Fruit fly (Drosophila melanogaster): Measurements from ENCODE around the gene CG6254.
A peak's percentile ranks its signal among the peaks of the same experiment; 100 is the strongest.

The CG6254 gene

DNA sequence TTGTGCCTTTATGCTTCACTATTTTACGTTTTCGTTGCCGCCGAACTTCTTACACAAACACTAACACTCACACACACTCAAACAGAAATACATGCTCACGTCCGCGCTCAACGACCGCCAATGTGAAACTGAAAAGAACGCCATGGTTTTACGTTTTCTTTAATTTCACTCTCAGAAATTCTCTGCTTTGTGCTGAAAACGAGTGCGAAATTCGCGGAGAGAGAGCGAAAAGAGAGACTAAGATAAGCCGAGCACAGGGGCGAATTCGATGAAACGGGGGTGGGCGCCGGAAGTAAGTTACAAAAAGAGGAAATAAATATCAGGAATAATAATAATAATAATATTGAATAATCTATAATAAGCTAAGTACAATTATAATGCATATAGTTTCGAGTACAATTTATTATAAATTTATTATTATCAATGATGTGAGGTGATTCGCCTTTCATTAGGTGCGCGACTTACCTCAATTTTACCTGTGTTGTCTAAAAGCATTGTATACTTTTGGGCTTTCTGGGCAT is 9.3 kb upstream of the CG6254 start, which contains the start of gene Best1:
Gene Best1 (minus strand): TSS at position 132 of the 521 bp plus-strand sequence.
- peak; percentile 53 for TF ChIP-seq toe (GFP tag; optimal IDR thresholded peaks at IDR 0.05)
- TF ChIP-seq Crg-1 (GFP tag; optimal IDR thresholded peaks at IDR 0.05): peak; percentile 67
- TF ChIP-seq kay (GFP tag; ENCODE audit: borderline replicate concordance): no peak
- peak; percentile 62 for TF ChIP-seq tj (GFP tag; optimal IDR thresholded peaks at IDR 0.05)
- TF ChIP-seq cnc (optimal IDR thresholded peaks at IDR 0.05): no peak
- peak; percentile 92 for TF ChIP-seq CG12768 (GFP tag; optimal IDR thresholded peaks at IDR 0.05)
- TF ChIP-seq cic (GFP tag; optimal IDR thresholded peaks at IDR 0.05): peak; percentile 64
- peak; percentile 96 for TF ChIP-seq bab1 (GFP tag; optimal IDR thresholded peaks at IDR 0.05)
- peak; percentile 94 for TF ChIP-seq CG11617 (GFP tag; optimal IDR thresholded peaks at IDR 0.05)
- peak; percentile 76 for TF ChIP-seq ovo (GFP tag; optimal IDR thresholded peaks at IDR 0.05)
- peak; percentile 63 for TF ChIP-seq CG1620 (GFP tag; optimal IDR thresholded peaks at IDR 0.05)
- peak; percentile 93 for TF ChIP-seq CG33017 (tag; optimal IDR thresholded peaks at IDR 0.05)
- peak; percentile 96 for TF ChIP-seq CG7101 (tag; optimal IDR thresholded peaks at IDR 0.05)
- peak; percentile 68 for TF ChIP-seq Hr96 (GFP tag; optimal IDR thresholded peaks at IDR 0.05)
- TF ChIP-seq CG14711 (tag; optimal IDR thresholded peaks at IDR 0.05): peak; percentile 90
- peak; percentile 87 for TF ChIP-seq Mnt (GFP tag; optimal IDR thresholded peaks at IDR 0.05)
- peak; percentile 87 for TF ChIP-seq CG7045 (GFP tag; optimal IDR thresholded peaks at IDR 0.05)
- peak; percentile 65 for TF ChIP-seq CG5204 (GFP tag; optimal IDR thresholded peaks at IDR 0.05)
- TF ChIP-seq pad (GFP tag; optimal IDR thresholded peaks at IDR 0.05): peak; percentile 83
- peak; percentile 69 for TF ChIP-seq Clk (GFP tag; optimal IDR thresholded peaks at IDR 0.05)

DNA sequence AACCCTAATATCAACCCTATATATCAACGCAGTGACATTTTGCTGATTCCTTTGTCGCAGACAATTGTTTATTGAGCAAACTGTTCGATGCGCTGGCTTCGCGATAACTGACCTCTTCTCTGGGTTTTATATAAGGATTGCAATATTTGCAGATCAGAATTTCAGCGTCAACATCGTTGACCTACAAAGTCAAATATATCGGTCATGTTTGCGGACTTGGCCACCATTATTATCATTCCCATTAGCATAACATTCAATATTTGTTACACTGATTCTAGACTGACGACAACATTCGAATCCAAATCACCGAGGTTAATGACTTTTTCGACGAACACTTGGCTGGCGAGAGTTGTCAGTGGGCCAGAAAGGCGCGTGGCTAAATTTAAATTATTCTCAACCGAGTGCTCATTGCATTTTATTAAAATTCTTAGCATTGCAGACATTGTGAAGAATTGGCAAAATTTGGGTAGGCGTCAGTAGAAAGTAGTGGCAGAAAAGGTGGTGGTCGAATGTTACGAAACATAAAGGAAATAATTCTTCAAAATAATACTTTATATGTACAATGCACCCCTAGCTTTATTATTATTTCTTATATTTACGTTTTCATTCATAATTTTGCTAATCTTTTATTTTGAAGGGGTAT is 8.1 kb upstream of the CG6254 start:
- TF ChIP-seq Hr96 (GFP tag; optimal IDR thresholded peaks at IDR 0.05) (no peak), tj (GFP tag; optimal IDR thresholded peaks at IDR 0.05) (peak; percentile 66), kay (GFP tag; ENCODE audit: borderline replicate concordance) (peak; percentile 80), CG14711 (tag; optimal IDR thresholded peaks at IDR 0.05) (no peak)

DNA sequence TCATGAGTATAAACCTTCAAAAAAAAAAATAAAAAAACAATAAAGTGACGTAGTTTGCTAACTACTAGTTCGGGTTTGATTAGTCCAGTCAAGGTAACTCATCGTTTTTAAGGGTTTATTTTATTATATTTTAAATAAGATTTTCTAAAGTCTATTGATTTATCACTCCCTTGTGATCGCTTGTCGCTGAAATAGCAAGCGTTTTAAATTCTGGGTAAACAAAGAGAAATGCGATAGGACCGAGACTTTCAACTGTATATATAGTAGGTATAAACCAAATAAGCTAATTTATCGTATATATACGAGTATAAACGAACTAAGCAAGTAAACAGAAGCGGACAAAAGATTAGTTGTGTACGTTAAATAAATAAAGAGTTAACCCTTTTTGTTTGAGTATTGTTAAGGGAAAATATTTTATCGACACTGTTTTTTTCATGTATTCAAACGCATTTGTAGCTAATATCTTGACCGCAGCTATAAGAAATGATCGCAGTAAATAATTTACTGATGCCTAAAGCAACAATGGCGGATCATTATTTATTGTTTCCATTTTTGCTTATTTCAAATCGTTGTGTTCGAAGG is 7.4 kb upstream of the CG6254 start:
- peak; percentile 52 for TF ChIP-seq bab1 (GFP tag; optimal IDR thresholded peaks at IDR 0.05)
- peak; percentile 95 for TF ChIP-seq kay (GFP tag; ENCODE audit: borderline replicate concordance)
- TF ChIP-seq Clk (GFP tag; optimal IDR thresholded peaks at IDR 0.05): peak; percentile 56
- peak; percentile 65 for TF ChIP-seq cic (GFP tag; optimal IDR thresholded peaks at IDR 0.05)
- TF ChIP-seq CG12768 (GFP tag; optimal IDR thresholded peaks at IDR 0.05): peak; percentile 91
- peak; percentile 70 for TF ChIP-seq CG11617 (GFP tag; optimal IDR thresholded peaks at IDR 0.05)
- TF ChIP-seq CG7101 (tag; optimal IDR thresholded peaks at IDR 0.05): peak; percentile 87
- peak; percentile 70 for TF ChIP-seq toe (GFP tag; optimal IDR thresholded peaks at IDR 0.05)
- TF ChIP-seq CG14711 (tag; optimal IDR thresholded peaks at IDR 0.05): peak; percentile 72
- peak; percentile 78 for TF ChIP-seq ovo (GFP tag; optimal IDR thresholded peaks at IDR 0.05)
- TF ChIP-seq Mnt (GFP tag; optimal IDR thresholded peaks at IDR 0.05): peak; percentile 16
- no peak for TF ChIP-seq cnc (optimal IDR thresholded peaks at IDR 0.05)
- peak; percentile 92 for TF ChIP-seq Crg-1 (GFP tag; optimal IDR thresholded peaks at IDR 0.05)
- peak; percentile 86 for TF ChIP-seq CG7045 (GFP tag; optimal IDR thresholded peaks at IDR 0.05)
- TF ChIP-seq CG33017 (tag; optimal IDR thresholded peaks at IDR 0.05): peak; percentile 85
- peak; percentile 41 for TF ChIP-seq CG5204 (GFP tag; optimal IDR thresholded peaks at IDR 0.05)
- TF ChIP-seq tj (GFP tag; optimal IDR thresholded peaks at IDR 0.05): no peak
- peak; percentile 33 for TF ChIP-seq Hr96 (GFP tag; optimal IDR thresholded peaks at IDR 0.05)
- TF ChIP-seq CG1620 (GFP tag; optimal IDR thresholded peaks at IDR 0.05): peak; percentile 68
- TF ChIP-seq pad (GFP tag; optimal IDR thresholded peaks at IDR 0.05): peak; percentile 66

DNA sequence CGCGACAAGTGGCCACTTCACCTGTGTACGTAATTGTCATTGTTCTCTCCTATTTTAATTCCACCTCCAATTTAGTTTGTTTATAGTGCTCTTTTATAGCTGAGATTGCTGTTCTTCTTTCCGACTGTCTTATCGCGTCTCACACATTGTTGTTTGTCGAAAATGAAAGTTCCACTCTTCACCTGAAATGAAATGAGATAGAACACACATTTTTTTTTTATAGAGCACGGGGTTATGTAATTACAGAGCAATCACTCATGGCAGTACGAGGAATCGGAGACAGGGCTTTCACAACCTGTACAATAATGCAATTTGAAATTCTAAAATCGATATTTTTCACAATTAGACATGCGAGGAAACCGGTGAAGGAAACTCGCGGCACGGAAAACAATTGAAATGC is 6.1 kb upstream of the CG6254 start:
- TF ChIP-seq kay (GFP tag; ENCODE audit: borderline replicate concordance): peak; percentile 86
- TF ChIP-seq Crg-1 (GFP tag; optimal IDR thresholded peaks at IDR 0.05): no peak

DNA sequence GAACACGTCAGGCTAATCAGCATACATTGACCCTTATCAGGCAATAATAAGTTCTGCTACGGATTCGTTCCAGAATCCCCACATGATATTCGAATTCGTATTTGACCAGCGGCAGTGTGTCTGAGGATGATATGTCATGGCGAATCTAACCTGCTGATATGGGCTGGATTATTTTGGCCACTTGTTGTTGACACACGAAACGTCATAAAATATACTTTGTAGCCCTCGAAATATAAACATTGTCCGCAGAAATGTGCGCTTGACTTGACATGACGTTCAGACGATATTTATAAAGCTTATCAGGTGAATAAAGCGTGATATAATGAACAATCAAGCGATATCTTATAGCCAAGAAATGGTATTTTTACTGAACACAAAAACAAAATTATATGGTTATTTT is 5.2 kb upstream of the CG6254 start:
- TF ChIP-seq Mnt (GFP tag; optimal IDR thresholded peaks at IDR 0.05) (peak; percentile 43), CG33017 (tag; optimal IDR thresholded peaks at IDR 0.05) (no peak), CG7101 (tag; optimal IDR thresholded peaks at IDR 0.05) (peak; percentile 26), CG12768 (GFP tag; optimal IDR thresholded peaks at IDR 0.05) (peak; percentile 27), CG14711 (tag; optimal IDR thresholded peaks at IDR 0.05) (peak; percentile 16), toe (GFP tag; optimal IDR thresholded peaks at IDR 0.05) (no peak), cic (GFP tag; optimal IDR thresholded peaks at IDR 0.05) (peak; percentile 29), Hr96 (GFP tag; optimal IDR thresholded peaks at IDR 0.05) (peak; percentile 29), CG1620 (GFP tag; optimal IDR thresholded peaks at IDR 0.05) (no peak), kay (GFP tag; ENCODE audit: borderline replicate concordance) (peak; percentile 77), CG11617 (GFP tag; optimal IDR thresholded peaks at IDR 0.05) (peak; percentile 35)

DNA sequence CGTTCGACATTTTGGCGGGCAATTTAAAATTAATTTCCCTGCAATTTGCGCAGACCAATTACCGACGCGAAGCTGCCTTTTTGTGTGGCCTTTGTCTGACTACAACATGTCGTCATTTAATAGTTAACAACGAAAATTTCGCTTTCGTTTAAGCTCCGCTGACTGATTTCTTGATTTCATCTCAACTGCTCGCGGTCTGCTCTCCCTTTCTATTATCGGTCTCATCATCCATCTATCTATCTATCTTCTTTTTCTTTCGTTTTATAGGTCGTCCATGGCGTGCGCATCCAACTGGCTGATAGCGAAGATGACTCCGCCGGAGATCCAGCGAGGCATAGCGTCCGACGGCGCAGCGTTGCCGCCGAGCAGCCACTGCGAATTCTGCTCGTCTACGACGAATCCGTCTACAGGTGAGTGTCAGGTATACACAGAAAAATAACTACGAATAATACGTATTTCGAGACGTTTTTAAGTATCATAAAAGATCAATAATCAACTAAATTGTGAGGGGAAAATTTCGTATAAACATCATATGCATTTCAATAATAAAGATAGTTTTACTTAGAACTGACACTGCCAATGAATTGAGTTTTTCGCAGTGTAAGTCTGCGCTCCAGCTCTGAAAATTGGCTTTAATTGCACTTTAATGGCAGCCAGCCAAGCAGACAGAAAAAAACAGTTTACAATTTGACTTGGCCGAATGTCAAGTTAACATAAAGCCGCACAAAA is 7.0 kb downstream of the CG6254 start:
- no peak for TF ChIP-seq kay (GFP tag; ENCODE audit: borderline replicate concordance)
- no peak for TF ChIP-seq CG11617 (GFP tag; optimal IDR thresholded peaks at IDR 0.05)
- TF ChIP-seq CG12768 (GFP tag; optimal IDR thresholded peaks at IDR 0.05): no peak
- TF ChIP-seq Hr96 (GFP tag; optimal IDR thresholded peaks at IDR 0.05): no peak
- no peak for TF ChIP-seq bab1 (GFP tag; optimal IDR thresholded peaks at IDR 0.05)
- no peak for TF ChIP-seq Clk (GFP tag; optimal IDR thresholded peaks at IDR 0.05)
- no peak for TF ChIP-seq CG5204 (GFP tag; optimal IDR thresholded peaks at IDR 0.05)
- no peak for TF ChIP-seq CG33017 (tag; optimal IDR thresholded peaks at IDR 0.05)
- no peak for TF ChIP-seq CG14711 (tag; optimal IDR thresholded peaks at IDR 0.05)
- TF ChIP-seq toe (GFP tag; optimal IDR thresholded peaks at IDR 0.05): no peak
- TF ChIP-seq tj (GFP tag; optimal IDR thresholded peaks at IDR 0.05): no peak
- TF ChIP-seq ovo (GFP tag; optimal IDR thresholded peaks at IDR 0.05): no peak
- TF ChIP-seq cic (GFP tag; optimal IDR thresholded peaks at IDR 0.05): no peak
- no peak for TF ChIP-seq Mnt (GFP tag; optimal IDR thresholded peaks at IDR 0.05)
- TF ChIP-seq cnc (optimal IDR thresholded peaks at IDR 0.05): no peak
- TF ChIP-seq CG7101 (tag; optimal IDR thresholded peaks at IDR 0.05): no peak
- no peak for TF ChIP-seq Crg-1 (GFP tag; optimal IDR thresholded peaks at IDR 0.05)
- TF ChIP-seq CG7045 (GFP tag; optimal IDR thresholded peaks at IDR 0.05): no peak
- TF ChIP-seq CG1620 (GFP tag; optimal IDR thresholded peaks at IDR 0.05): no peak
- no peak for TF ChIP-seq pad (GFP tag; optimal IDR thresholded peaks at IDR 0.05)

All from whole organism, adult.